Worm (Caenorhabditis elegans) whole organism, young adult: Measurements from ENCODE around the gene R144.3.

Source experiments
- unc-62 ChIP-seq: fragments of 150-350 bp; optimal IDR thresholded peaks from 2 replicates; lab custom pipeline; 2014; ENCODE audit warnings: missing biosample characterization, missing genetic modification reagents, missing genetic modification characterization
- xnd-1 ChIP-seq: sonication (generic microtip); optimal IDR thresholded peaks from 2 replicates; lab custom pipeline; 2016; ENCODE audit warnings: missing genotype, missing genetic modification reagents, missing genetic modification characterization, missing compliant biosample characterization

DNA sequence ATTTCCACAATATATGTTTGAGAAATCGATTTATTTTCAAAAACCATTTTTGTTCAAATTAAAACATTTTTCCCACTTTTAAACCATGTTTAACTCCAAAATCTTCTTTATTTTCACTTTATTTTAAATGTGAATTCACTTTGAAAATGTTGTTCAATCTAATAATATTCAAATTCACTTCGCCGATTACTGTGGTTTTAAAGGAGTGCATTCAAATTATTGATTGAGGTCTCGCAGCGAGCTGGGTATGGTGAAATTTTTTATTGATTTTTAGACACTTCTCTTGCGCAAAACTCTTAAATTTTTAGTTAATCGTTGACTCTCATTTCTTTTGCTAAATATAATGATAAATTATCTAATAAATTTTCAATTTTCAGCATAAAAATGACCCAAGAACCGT lies 26.0 kb downstream of the R144.3 start, which contains the start of gene C45G9.5:
- no peak for TF ChIP-seq unc-62
- TF ChIP-seq xnd-1 (tag; lab: Kevin White, UChicago): peak; percentile 85
